Fruit fly (Drosophila melanogaster) whole organism, embryonic: ENCODE measurements around the gene CG34298.
A peak's percentile ranks its signal among the peaks of the same experiment; 100 is the strongest.

Experiments
- Antp ChIP-seq: fragments of 200-800 bp; sonication (Bioruptor generic); optimal IDR thresholded peaks from 3 replicates; lab custom pipeline; 2016; ENCODE audit warnings: missing biosample characterization, missing genetic modification characterization
- Awh ChIP-seq: fragments of 200-800 bp; sonication (Bioruptor generic); IDR thresholded peaks from 2 replicates; pipeline ENCODE4, ENCODE4 v1.3.6; 2022; ENCODE audit warnings: missing biosample characterization, missing genetic modification characterization
- CG11560 ChIP-seq: fragments of 200-800 bp; sonication (Bioruptor generic); IDR thresholded peaks from 3 replicates; pipeline ENCODE4 v1.3.6; 2022; ENCODE audit warnings: missing biosample characterization, missing genetic modification characterization
- CG12104 ChIP-seq: fragments of 200-800 bp; sonication (Bioruptor generic); optimal IDR thresholded peaks from 3 replicates; lab custom pipeline; 2016; ENCODE audit warnings: missing biosample characterization, missing genetic modification characterization
- CG15073 ChIP-seq: fragments of 200-800 bp; sonication (Bioruptor generic); optimal IDR thresholded peaks from 2 replicates; lab custom pipeline; 2016; ENCODE audit warnings: missing biosample characterization, missing genetic modification characterization
- CG15696 ChIP-seq: fragments of 200-800 bp; sonication (Bioruptor generic); optimal IDR thresholded peaks from 2 replicates; lab custom pipeline; 2019; ENCODE audit warnings: missing biosample characterization, mild to moderate bottlenecking, missing genetic modification characterization, moderate library complexity
- CG17612 ChIP-seq: fragments of 200-800 bp; sonication (Bioruptor generic); IDR thresholded peaks from 2 replicates; pipeline ENCODE4 v1.3.6; 2022; ENCODE audit warnings: missing biosample characterization, missing genetic modification characterization
- CG17829 ChIP-seq: fragments of 200-800 bp; optimal IDR thresholded peaks from 2 replicates; lab custom pipeline; 2019; ENCODE audit warnings: missing biosample characterization, mild to moderate bottlenecking, missing genetic modification characterization, moderate library complexity
- CG18011 ChIP-seq: fragments of 200-800 bp; sonication (Bioruptor generic); optimal IDR thresholded peaks from 2 replicates; lab custom pipeline; 2017; ENCODE audit warnings: missing biosample characterization, missing genetic modification characterization, mild to moderate bottlenecking, moderate library complexity, missing genotype
- CG18619 ChIP-seq: fragments of 200-800 bp; sonication (Bioruptor generic); optimal IDR thresholded peaks from 3 replicates; lab custom pipeline; 2017; ENCODE audit warnings: missing biosample characterization, mild to moderate bottlenecking, missing genetic modification characterization
- CG31224 ChIP-seq: fragments of 200-800 bp; sonication (Bioruptor generic); IDR thresholded peaks from 2 replicates; pipeline ENCODE4 v1.3.6; 2022; ENCODE audit warnings: missing biosample characterization, missing genetic modification characterization
- CG31441 ChIP-seq: fragments of 200-800 bp; sonication (Bioruptor generic); IDR thresholded peaks from 2 replicates; pipeline ENCODE4 v1.3.6; 2022; ENCODE audit warnings: missing biosample characterization, missing genetic modification characterization
- CG4730 ChIP-seq: fragments of 200-800 bp; sonication (Bioruptor generic); IDR thresholded peaks from 2 replicates; pipeline ENCODE4 v1.3.6; 2022; ENCODE audit warnings: missing biosample characterization, missing genetic modification characterization
- CG4854 ChIP-seq: fragments of 200-800 bp; sonication (Bioruptor generic); optimal IDR thresholded peaks from 2 replicates; lab custom pipeline; 2016; ENCODE audit warnings: missing biosample characterization, missing genetic modification characterization, inconsistent platforms
- CG5180 ChIP-seq: fragments of 200-800 bp; sonication (Bioruptor generic); optimal IDR thresholded peaks from 3 replicates; lab custom pipeline; 2017; ENCODE audit warnings: missing biosample characterization, missing genetic modification characterization, mild to moderate bottlenecking, moderate library complexity, missing genetic modification reagents
- CG7372 ChIP-seq: fragments of 200-800 bp; sonication (Bioruptor generic); IDR thresholded peaks from 2 replicates; pipeline ENCODE4 v1.3.6; 2022; ENCODE audit warnings: missing biosample characterization, missing genetic modification characterization
- CG8281 ChIP-seq: fragments of 200-800 bp; sonication (Bioruptor generic); optimal IDR thresholded peaks from 2 replicates; lab custom pipeline; 2018; ENCODE audit warnings: missing biosample characterization, mild to moderate bottlenecking, missing genetic modification characterization, moderate library complexity
- CG9215 ChIP-seq: fragments of 200-800 bp; sonication (Bioruptor generic); IDR thresholded peaks from 2 replicates; pipeline ENCODE4 v1.3.6; 2022; ENCODE audit warnings: missing biosample characterization, missing genetic modification characterization
- CHES-1-like ChIP-seq: fragments of 200-800 bp; sonication (Bioruptor generic); optimal IDR thresholded peaks from 2 replicates; lab custom pipeline; 2016; ENCODE audit warnings: missing biosample characterization, missing genetic modification characterization
- Camta ChIP-seq: fragments of 200-800 bp; sonication (Bioruptor generic); optimal IDR thresholded peaks from 2 replicates; lab custom pipeline; 2016; ENCODE audit warnings: missing biosample characterization, missing genetic modification characterization
- Deaf1 ChIP-seq: fragments of 200-800 bp; optimal IDR thresholded peaks from 3 replicates; lab custom pipeline; 2019; ENCODE audit warnings: missing biosample characterization, mild to moderate bottlenecking, missing genetic modification characterization, moderate library complexity
- Dek ChIP-seq: fragments of 200-800 bp; sonication (Bioruptor generic); optimal IDR thresholded peaks from 3 replicates; lab custom pipeline; 2019; ENCODE audit warnings: missing biosample characterization, mild to moderate bottlenecking, missing genetic modification characterization, moderate library complexity
- E2f2 ChIP-seq: fragments of 200-800 bp; sonication (Bioruptor generic); IDR thresholded peaks from 2 replicates; pipeline ENCODE4 v1.3.6; 2022; ENCODE audit warnings: missing biosample characterization, missing genetic modification characterization
- Elba2 ChIP-seq: fragments of 200-800 bp; sonication (Bioruptor generic); optimal IDR thresholded peaks from 3 replicates; lab custom pipeline; 2016; ENCODE audit warnings: missing biosample characterization, missing genetic modification characterization
- Ets97D ChIP-seq: fragments of 200-800 bp; sonication (Bioruptor generic); optimal IDR thresholded peaks from 3 replicates; lab custom pipeline; 2016; ENCODE audit warnings: missing biosample characterization, missing genetic modification characterization
- Fer1 ChIP-seq: fragments of 200-800 bp; sonication (Bioruptor generic); optimal IDR thresholded peaks from 2 replicates; lab custom pipeline; 2017; ENCODE audit warnings: missing biosample characterization, mild to moderate bottlenecking, missing genetic modification characterization
- HmgD ChIP-seq: fragments of 200-800 bp; sonication (Bioruptor generic); optimal IDR thresholded peaks from 3 replicates; lab custom pipeline; 2016; ENCODE audit warnings: missing biosample characterization, missing genetic modification characterization
- MTF-1 ChIP-seq: fragments of 200-800 bp; sonication (Bioruptor generic); optimal IDR thresholded peaks from 2 replicates; lab custom pipeline; 2018; ENCODE audit warnings: missing biosample characterization, mild to moderate bottlenecking, missing genetic modification characterization, borderline replicate concordance
- Nf-YC ChIP-seq: fragments of 200-800 bp; optimal IDR thresholded peaks from 3 replicates; lab custom pipeline; 2019; ENCODE audit warnings: missing biosample characterization, mild to moderate bottlenecking, missing genetic modification characterization, moderate library complexity
- Scr ChIP-seq: fragments of 200-800 bp; sonication (Bioruptor generic); IDR thresholded peaks from 2 replicates; pipeline ENCODE4 v1.3.6; 2022; ENCODE audit warnings: missing biosample characterization, missing genetic modification characterization; ENCODE audit not compliant: partially characterized antibody
- Six4 ChIP-seq: fragments of 200-800 bp; sonication (Bioruptor generic); optimal IDR thresholded peaks from 2 replicates; lab custom pipeline; 2016; ENCODE audit warnings: missing biosample characterization, missing genetic modification characterization
- Taf1 ChIP-seq: fragments of 200-800 bp; sonication (Bioruptor generic); IDR thresholded peaks from 2 replicates; pipeline ENCODE4 v1.3.6; 2022; ENCODE audit warnings: missing biosample characterization, missing genetic modification characterization
- crp ChIP-seq, 2 experiments: fragments of 200-800 bp; sonication (Bioruptor generic); optimal IDR thresholded peaks; 2 replicates in 1 of 2; 3 replicates in 1 of 2; lab custom pipeline; 2017; ENCODE audit warnings: missing biosample characterization in 2 of 2, missing genetic modification characterization in 2 of 2, mild to moderate bottlenecking in 1 of 2, moderate library complexity in 1 of 2
- eyg ChIP-seq: fragments of 200-800 bp; sonication (Bioruptor generic); optimal IDR thresholded peaks from 3 replicates; lab custom pipeline; 2016; ENCODE audit warnings: missing biosample characterization, missing genetic modification characterization
- grn ChIP-seq: fragments of 200-800 bp; sonication (Bioruptor generic); optimal IDR thresholded peaks from 3 replicates; lab custom pipeline; 2017; ENCODE audit warnings: missing biosample characterization, missing genetic modification characterization
- gsb ChIP-seq: fragments of 200-800 bp; sonication (Bioruptor generic); IDR thresholded peaks from 2 replicates; pipeline ENCODE4 v1.3.6; 2022; ENCODE audit warnings: missing biosample characterization, missing genetic modification characterization
- her ChIP-seq: fragments of 200-800 bp; sonication (Bioruptor generic); optimal IDR thresholded peaks from 2 replicates; lab custom pipeline; 2016; ENCODE audit warnings: missing biosample characterization, missing genetic modification characterization
- jing ChIP-seq: fragments of 200-800 bp; sonication (Bioruptor generic); optimal IDR thresholded peaks from 2 replicates; lab custom pipeline; 2018; ENCODE audit warnings: missing biosample characterization, mild to moderate bottlenecking, missing genetic modification characterization
- kah ChIP-seq: fragments of 200-800 bp; sonication (Bioruptor generic); optimal IDR thresholded peaks from 2 replicates; lab custom pipeline; 2018; ENCODE audit warnings: missing biosample characterization, mild to moderate bottlenecking, missing genetic modification characterization
- ken ChIP-seq: fragments of 200-800 bp; sonication (Bioruptor generic); IDR thresholded peaks from 3 replicates; pipeline ENCODE4 v1.3.6; 2022; ENCODE audit warnings: missing biosample characterization, missing genetic modification characterization
- luna ChIP-seq: fragments of 200-800 bp; sonication (Bioruptor generic); optimal IDR thresholded peaks from 2 replicates; lab custom pipeline; 2016; ENCODE audit warnings: missing biosample characterization, missing genetic modification characterization
- odd ChIP-seq: fragments of 200-800 bp; sonication (Bioruptor generic); optimal IDR thresholded peaks from 2 replicates; lab custom pipeline; 2017; ENCODE audit warnings: missing biosample characterization, mild to moderate bottlenecking, missing genetic modification characterization
- otp ChIP-seq: fragments of 200-800 bp; sonication (Bioruptor generic); IDR thresholded peaks from 3 replicates; pipeline ENCODE4, ENCODE4 v1.3.6; 2022; ENCODE audit warnings: missing biosample characterization, missing genetic modification characterization
- phol ChIP-seq: fragments of 200-800 bp; sonication (Bioruptor generic); optimal IDR thresholded peaks from 3 replicates; lab custom pipeline; 2018; ENCODE audit warnings: missing biosample characterization, mild to moderate bottlenecking, missing genetic modification characterization, moderate library complexity
- ro ChIP-seq: fragments of 200-800 bp; sonication (Bioruptor generic); IDR thresholded peaks from 2 replicates; pipeline ENCODE4 v1.3.6; 2022; ENCODE audit warnings: missing biosample characterization, missing genetic modification characterization
- seq ChIP-seq: fragments of 200-800 bp; sonication (Bioruptor generic); IDR thresholded peaks from 2 replicates; pipeline ENCODE4 v1.3.6; 2022; ENCODE audit warnings: missing biosample characterization, missing genetic modification characterization
- sisA ChIP-seq: fragments of 200-800 bp; sonication (Bioruptor generic); IDR thresholded peaks from 2 replicates; pipeline ENCODE4 v1.3.6; 2022; ENCODE audit warnings: missing biosample characterization, missing genetic modification characterization
- stwl ChIP-seq: fragments of 200-800 bp; sonication (Bioruptor generic); optimal IDR thresholded peaks from 3 replicates; lab custom pipeline; 2018; ENCODE audit warnings: missing biosample characterization, mild to moderate bottlenecking, missing genetic modification characterization, moderate library complexity
- tin ChIP-seq: fragments of 200-800 bp; sonication (Bioruptor generic); optimal IDR thresholded peaks from 3 replicates; lab custom pipeline; 2016; ENCODE audit warnings: missing biosample characterization, missing genetic modification characterization
- tll ChIP-seq, 2 experiments: fragments of 200-800 bp in 1 of 2; fragments of >200 bp in 1 of 2; sonication (Bioruptor generic) in 1 of 2; optimal IDR thresholded peaks; 2 replicates each; lab custom pipeline; 2017 to 2019; ENCODE audit warnings: missing biosample characterization in 2 of 2, missing genetic modification characterization in 2 of 2, mild to moderate bottlenecking in 1 of 2, moderate library complexity in 1 of 2
- z ChIP-seq: fragments of 200-800 bp; sonication (Bioruptor generic); IDR thresholded peaks from 3 replicates; pipeline ENCODE4 v1.3.6; 2022; ENCODE audit warnings: missing biosample characterization, missing genetic modification characterization

Gene CG34298

dm6 chr3R:29997607-29998236 lies 1.9 kb upstream of the CG34298 start, which contains the start of the genes CG15525 and CG11504 (continued):
- no peak for TF ChIP-seq Deaf1 (tag; lab: Kevin White, UChicago)
- TF ChIP-seq Camta = peak; percentile 53
- TF ChIP-seq CG18619 = no peak
- peak; percentile 23 for TF ChIP-seq CG4854 (GFP tag; lab: Kevin White, UChicago)
- no peak for TF ChIP-seq CG7372 (GFP tag; lab: Robert Waterston, UW)
- TF ChIP-seq seq = peak; percentile 36; the same call in 1 of the 2 replicates
- TF ChIP-seq Antp (GFP tag; lab: Kevin White, UChicago) = peak; percentile 32
- TF ChIP-seq CG12104 = no peak
- peak; percentile 24; the same call in 1 of the 2 replicates for TF ChIP-seq CG4730 (GFP tag; lab: Robert Waterston, UW)
- peak; percentile 57 for TF ChIP-seq CG9215 (GFP tag; lab: Robert Waterston, UW)
- no peak for TF ChIP-seq MTF-1 (GFP tag; lab: Kevin White, UChicago)
- peak; percentile 10 for TF ChIP-seq HmgD (GFP tag; lab: Kevin White, UChicago)
- TF ChIP-seq Awh = no peak
- no peak for TF ChIP-seq odd (GFP tag; lab: Kevin White, UChicago)
- no peak for TF ChIP-seq CG15073 (GFP tag; lab: Kevin White, UChicago)
- no peak for TF ChIP-seq gsb (GFP tag; lab: Robert Waterston, UW)
- TF ChIP-seq Dek (tag; lab: Kevin White, UChicago) = peak; percentile 24
- peak; percentile 6 for TF ChIP-seq Elba2 (GFP tag; lab: Kevin White, UChicago)
- no peak for TF ChIP-seq Fer1 (GFP tag; lab: Kevin White, UChicago)
- TF ChIP-seq tin (GFP tag; lab: Kevin White, UChicago) = peak; percentile 41
- TF ChIP-seq CG5180 (GFP tag; lab: Kevin White, UChicago) = no peak
- no peak for TF ChIP-seq CG18011 (GFP tag; lab: Kevin White, UChicago)
- peak; percentile 64 for TF ChIP-seq CHES-1-like (GFP tag; lab: Kevin White, UChicago)
- no peak for TF ChIP-seq z (GFP tag; lab: Robert Waterston, UW)
- TF ChIP-seq grn (GFP tag; lab: Kevin White, UChicago) = no peak
- no peak for TF ChIP-seq Nf-YC (tag; lab: Kevin White, UChicago)
- TF ChIP-seq CG17829 (tag; lab: Kevin White, UChicago) = peak; percentile 43
- TF ChIP-seq otp = no peak
- no peak for TF ChIP-seq eyg (GFP tag; lab: Kevin White, UChicago)
- TF ChIP-seq phol = peak; percentile 96
- TF ChIP-seq CG8281 (tag; lab: Kevin White, UChicago) = no peak
- TF ChIP-seq tll (GFP tag; optimal IDR thresholded peaks at IDR 0.05; lab: Kevin White, UChicago) = no peak
- peak in 1 of 2 experiments; percentile 33 for TF ChIP-seq crp (GFP tag; optimal IDR thresholded peaks at IDR 0.05; lab: Kevin White, UChicago)
- TF ChIP-seq her = no peak
- no peak for TF ChIP-seq jing
- TF ChIP-seq Six4 (GFP tag; lab: Kevin White, UChicago) = no peak
- TF ChIP-seq CG31441 (GFP tag; lab: Robert Waterston, UW) = no peak
- TF ChIP-seq Scr (GFP tag; lab: Robert Waterston, UW) = peak; percentile 92
- TF ChIP-seq CG31224 (GFP tag; lab: Robert Waterston, UW) = no peak
- TF ChIP-seq CG17612 (GFP tag; lab: Robert Waterston, UW) = no peak
- TF ChIP-seq Taf1 (GFP tag; lab: Robert Waterston, UW) = no peak
- TF ChIP-seq ro = no peak
- TF ChIP-seq CG15696 (tag; lab: Kevin White, UChicago) = no peak
- peak; percentile 80 for TF ChIP-seq sisA (GFP tag; lab: Robert Waterston, UW)
- TF ChIP-seq CG11560 (tag; lab: Robert Waterston, UW) = peak; percentile 59; the same call in 2 of the 3 replicates
- no peak for TF ChIP-seq kah
- TF ChIP-seq E2f2 (GFP tag; lab: Robert Waterston, UW) = peak; percentile 50
- TF ChIP-seq luna (GFP tag; lab: Kevin White, UChicago) = no peak
- peak; percentile 70 for TF ChIP-seq Ets97D (GFP tag; lab: Kevin White, UChicago)
- no peak for TF ChIP-seq ken
- peak; percentile 69 for TF ChIP-seq stwl
